Worm (Caenorhabditis elegans) whole organism, late embryonic: ENCODE results near the gene B0563.6.

Source experiments
- C08G9.2 ChIP-seq: sonication (generic microtip); optimal IDR thresholded peaks from 2 replicates; lab custom pipeline; 2016; ENCODE audit warnings: mild to moderate bottlenecking, missing genetic modification characterization, moderate library complexity, missing compliant biosample characterization
- F13H6.1 ChIP-seq: sonication (generic microtip); optimal IDR thresholded peaks from 2 replicates; lab custom pipeline; 2016; ENCODE audit warnings: missing genetic modification characterization, missing compliant biosample characterization
- K02D7.2 ChIP-seq: sonication (generic microtip); optimal IDR thresholded peaks from 2 replicates; lab custom pipeline; 2017; ENCODE audit warnings: mild to moderate bottlenecking, missing genetic modification characterization, missing compliant biosample characterization
- T23F11.4 ChIP-seq: fragments of 200-800 bp; sonication (Bioruptor generic); optimal IDR thresholded peaks from 2 replicates; lab custom pipeline; 2018; ENCODE audit warnings: mild to moderate bottlenecking, missing genetic modification characterization, missing compliant biosample characterization
- Y22D7AL.16 ChIP-seq: sonication (generic microtip); optimal IDR thresholded peaks from 2 replicates; lab custom pipeline; 2016; ENCODE audit warnings: missing genetic modification characterization, missing compliant biosample characterization
- ahr-1 ChIP-seq: sonication (generic microtip); optimal IDR thresholded peaks from 2 replicates; lab custom pipeline; 2016; ENCODE audit warnings: missing genetic modification characterization, missing compliant biosample characterization
- ceh-18 ChIP-seq: sonication (generic microtip); optimal IDR thresholded peaks from 2 replicates; lab custom pipeline; 2016; ENCODE audit warnings: missing genetic modification characterization, missing compliant biosample characterization
- ceh-19 ChIP-seq: fragments of 200-800 bp; sonication (Bioruptor generic); optimal IDR thresholded peaks from 2 replicates; lab custom pipeline; 2018; ENCODE audit warnings: mild to moderate bottlenecking, missing genetic modification characterization, missing compliant biosample characterization
- ceh-2 ChIP-seq: sonication (generic microtip); optimal IDR thresholded peaks from 2 replicates; lab custom pipeline; 2016; ENCODE audit warnings: missing genotype, missing genetic modification characterization, missing compliant biosample characterization
- ceh-31 ChIP-seq: sonication (generic microtip); optimal IDR thresholded peaks from 2 replicates; lab custom pipeline; 2016; ENCODE audit warnings: missing genetic modification characterization, missing compliant biosample characterization
- ceh-48 ChIP-seq: sonication (generic microtip); optimal IDR thresholded peaks from 2 replicates; lab custom pipeline; 2016; ENCODE audit warnings: missing genetic modification characterization, inconsistent platforms, missing compliant biosample characterization
- ceh-6 ChIP-seq: fragments of 200-800 bp; sonication (Bioruptor generic); optimal IDR thresholded peaks from 2 replicates; lab custom pipeline; 2018; ENCODE audit warnings: mild to moderate bottlenecking, missing genetic modification characterization, missing compliant biosample characterization
- ceh-9 ChIP-seq: sonication (generic microtip); optimal IDR thresholded peaks from 2 replicates; lab custom pipeline; 2016; ENCODE audit warnings: mild to moderate bottlenecking, missing genetic modification characterization, inconsistent platforms, missing compliant biosample characterization
- che-1 ChIP-seq: sonication (generic microtip); optimal IDR thresholded peaks from 2 replicates; lab custom pipeline; 2016; ENCODE audit warnings: mild to moderate bottlenecking, missing genetic modification characterization, missing compliant biosample characterization
- dmd-4 ChIP-seq: sonication (generic microtip); optimal IDR thresholded peaks from 2 replicates; lab custom pipeline; 2016; ENCODE audit warnings: borderline replicate concordance, missing genetic modification characterization, missing compliant biosample characterization
- dve-1 ChIP-seq: sonication (generic microtip); optimal IDR thresholded peaks from 2 replicates; lab custom pipeline; 2017; ENCODE audit warnings: antibody characterized with exemption, mild to moderate bottlenecking, missing genetic modification characterization, missing compliant biosample characterization
- ets-4 ChIP-seq: sonication (generic microtip); optimal IDR thresholded peaks from 2 replicates; lab custom pipeline; 2016; ENCODE audit warnings: missing genetic modification characterization, missing compliant biosample characterization
- eyg-1 ChIP-seq: sonication (generic microtip); optimal IDR thresholded peaks from 2 replicates; lab custom pipeline; 2016; ENCODE audit warnings: missing genotype, missing genetic modification characterization, missing compliant biosample characterization
- fkh-6 ChIP-seq: sonication (generic microtip); optimal IDR thresholded peaks from 2 replicates; lab custom pipeline; 2016; ENCODE audit warnings: missing genetic modification characterization, missing compliant biosample characterization
- gmeb-2 ChIP-seq: sonication (generic microtip); optimal IDR thresholded peaks from 2 replicates; lab custom pipeline; 2016; ENCODE audit warnings: missing genetic modification characterization, inconsistent platforms, missing compliant biosample characterization
- nhr-11 ChIP-seq: fragments of 150-350 bp; optimal IDR thresholded peaks from 2 replicates; lab custom pipeline; 2014; ENCODE audit warnings: missing biosample characterization, missing genetic modification characterization
- nhr-232 ChIP-seq: sonication (generic microtip); optimal IDR thresholded peaks from 2 replicates; lab custom pipeline; 2016; ENCODE audit warnings: missing genetic modification characterization, missing compliant biosample characterization
- pat-9 ChIP-seq: fragments of 200-800 bp; sonication (Bioruptor generic); optimal IDR thresholded peaks from 2 replicates; lab custom pipeline; 2018; ENCODE audit warnings: mild to moderate bottlenecking, missing genetic modification characterization, moderate library complexity, missing compliant biosample characterization
- pha-2 ChIP-seq: sonication (generic microtip); optimal IDR thresholded peaks from 2 replicates; lab custom pipeline; 2017; ENCODE audit warnings: mild to moderate bottlenecking, missing genetic modification characterization, missing compliant biosample characterization
- pqm-1 ChIP-seq: sonication (generic microtip); optimal IDR thresholded peaks from 2 replicates; lab custom pipeline; 2016; ENCODE audit warnings: missing genetic modification characterization, missing compliant biosample characterization
- pros-1 ChIP-seq: fragments of 150-350 bp; optimal IDR thresholded peaks from 2 replicates; lab custom pipeline; 2014; ENCODE audit warnings: missing biosample characterization, missing genetic modification reagents, missing genetic modification characterization
- ref-2 ChIP-seq: sonication (generic microtip); optimal IDR thresholded peaks from 2 replicates; lab custom pipeline; 2016; ENCODE audit warnings: missing genetic modification characterization, missing compliant biosample characterization
- rnt-1 ChIP-seq: sonication (generic microtip); optimal IDR thresholded peaks from 2 replicates; lab custom pipeline; 2016; ENCODE audit warnings: missing genetic modification characterization, missing compliant biosample characterization
- syd-9 ChIP-seq: sonication (generic microtip); optimal IDR thresholded peaks from 2 replicates; lab custom pipeline; 2016; ENCODE audit warnings: mild to moderate bottlenecking, missing genetic modification characterization, moderate library complexity, missing compliant biosample characterization
- tbx-7 ChIP-seq: sonication (generic microtip); optimal IDR thresholded peaks from 2 replicates; lab custom pipeline; 2016; ENCODE audit warnings: missing genotype, missing genetic modification characterization, missing compliant biosample characterization
- ttx-3 ChIP-seq: sonication (generic microtip); optimal IDR thresholded peaks from 2 replicates; lab custom pipeline; 2016; ENCODE audit warnings: missing genetic modification reagents, missing genetic modification characterization, missing compliant biosample characterization
- unc-42 ChIP-seq: sonication (generic microtip); optimal IDR thresholded peaks from 2 replicates; lab custom pipeline; 2016; ENCODE audit warnings: missing genotype, missing genetic modification characterization, missing compliant biosample characterization
- unc-55 ChIP-seq: sonication (generic microtip); optimal IDR thresholded peaks from 2 replicates; lab custom pipeline; 2017; ENCODE audit warnings: missing biosample characterization, missing genetic modification reagents, missing genetic modification characterization
- zip-5 ChIP-seq: sonication (generic microtip); optimal IDR thresholded peaks from 2 replicates; lab custom pipeline; 2016; ENCODE audit warnings: missing genetic modification characterization, missing compliant biosample characterization
- ztf-16 ChIP-seq: sonication (generic microtip); optimal IDR thresholded peaks from 2 replicates; lab custom pipeline; 2017; ENCODE audit warnings: missing genetic modification characterization, missing compliant biosample characterization

Gene B0563.6

ce11 chrX:9161253-9161904, 23.9 kb downstream of the B0563.6 start:
- TF ChIP-seq unc-42 (tag; lab: Kevin White, UChicago), result peak; percentile 87
- peak; percentile 73 for TF ChIP-seq ceh-18 (tag; lab: Kevin White, UChicago)
- TF ChIP-seq rnt-1 (tag; lab: Kevin White, UChicago), result peak; percentile 4
- no peak for TF ChIP-seq K02D7.2 (tag; lab: Kevin White, UChicago)
- TF ChIP-seq dve-1 (tag; lab: Kevin White, UChicago), result no peak
- peak; percentile 67 for TF ChIP-seq unc-55 (GFP tag; lab: Kevin White, UChicago)

- TF ChIP-seq dmd-4 (tag; lab: Kevin White, UChicago) (no peak), zip-5 (tag; lab: Kevin White, UChicago) (no peak), F13H6.1 (no peak), ahr-1 (tag; lab: Kevin White, UChicago) (no peak), pha-2 (tag; lab: Kevin White, UChicago) (no peak), ref-2 (tag; lab: Kevin White, UChicago) (no peak), ceh-18 (tag; lab: Kevin White, UChicago) (no peak), ceh-48 (no peak), unc-55 (GFP tag; lab: Kevin White, UChicago) (no peak), ets-4 (no peak), eyg-1 (tag; lab: Kevin White, UChicago) (no peak), syd-9 (tag; lab: Kevin White, UChicago) (no peak), ceh-9 (tag; lab: Kevin White, UChicago) (no peak)
Observed at ce11 chrX:9162864-9163263, 25.4 kb downstream of the B0563.6 start, which contains the start of gene tsp-11. tsp-11 (plus strand) TSS chrX:9163164.

ce11 chrX:9166921-9167320, 29.4 kb downstream of the B0563.6 start, which contains the start of gene B0563.10:
B0563.10 (minus strand) TSS chrX:9167245.
- TF ChIP-seq ceh-19 (GFP tag; lab: Kevin White, UChicago), result no peak
- TF ChIP-seq T23F11.4 (GFP tag; lab: Kevin White, UChicago), result no peak
- no peak for TF ChIP-seq fkh-6 (tag; lab: Kevin White, UChicago)
- no peak for TF ChIP-seq ceh-31 (tag; lab: Kevin White, UChicago)
- no peak for TF ChIP-seq syd-9 (tag; lab: Kevin White, UChicago)
- no peak for TF ChIP-seq C08G9.2 (tag; lab: Kevin White, UChicago)
- no peak for TF ChIP-seq ets-4
- TF ChIP-seq ceh-6 (GFP tag; lab: Kevin White, UChicago), result no peak

- TF ChIP-seq nhr-232 (tag; lab: Kevin White, UChicago) (no peak), ttx-3 (tag; lab: Kevin White, UChicago) (no peak), pqm-1 (tag; lab: Kevin White, UChicago) (no peak)
Observed at ce11 chrX:9168239-9168638, 30.7 kb downstream of the B0563.6 start, which contains the start of gene B0563.9. B0563.9 (plus strand) TSS chrX:9168539.

- TF ChIP-seq ztf-16 (tag; lab: Kevin White, UChicago) (no peak), che-1 (tag; lab: Kevin White, UChicago) (no peak), tbx-7 (tag; lab: Kevin White, UChicago) (no peak), pros-1 (tag; lab: Kevin White, UChicago) (no peak), Y22D7AL.16 (tag; lab: Kevin White, UChicago) (no peak), nhr-11 (tag; lab: Kevin White, UChicago) (no peak), ceh-2 (tag; lab: Kevin White, UChicago) (no peak), gmeb-2 (tag; lab: Kevin White, UChicago) (no peak), syd-9 (tag; lab: Kevin White, UChicago) (no peak), fkh-6 (tag; lab: Kevin White, UChicago) (no peak), ceh-6 (GFP tag; lab: Kevin White, UChicago) (no peak), pat-9 (tag; lab: Kevin White, UChicago) (no peak)
Observed at ce11 chrX:9170058-9170457, 32.6 kb downstream of the B0563.6 start.
